Worm (Caenorhabditis elegans) whole organism, L4 larva: ENCODE results near the gene W04D12.1.

Source experiments
- F49E8.2 ChIP-seq: sonication (generic microtip); optimal IDR thresholded peaks from 2 replicates; lab custom pipeline; 2016; ENCODE audit warnings: missing compliant biosample characterization, mild to moderate bottlenecking, missing genetic modification characterization, borderline replicate concordance
- R02D3.7 ChIP-seq: fragments of 150-350 bp; sonication (generic microtip); optimal IDR thresholded peaks from 3 replicates; lab custom pipeline; 2014; ENCODE audit warnings: missing biosample characterization, missing genetic modification characterization
- T20F7.1 ChIP-seq: fragments of 200-800 bp; sonication (Bioruptor generic); optimal IDR thresholded peaks from 2 replicates; lab custom pipeline; 2018; ENCODE audit warnings: mild to moderate bottlenecking, missing genetic modification characterization, missing compliant biosample characterization
- T26A8.4 ChIP-seq: fragments of 200-800 bp; sonication (Bioruptor generic); IDR thresholded peaks from 2 replicates; pipeline ENCODE4 v1.3.6; 2022; ENCODE audit warnings: missing genetic modification characterization, missing compliant biosample characterization
- Y105C5A.15 ChIP-seq: fragments of 200-800 bp; sonication (Bioruptor generic); IDR thresholded peaks from 2 replicates; pipeline ENCODE4 v1.3.6; 2022; ENCODE audit warnings: missing genetic modification characterization, missing compliant biosample characterization
- Y75B8A.6 ChIP-seq: fragments of 200-800 bp; sonication (Bioruptor generic); IDR thresholded peaks from 2 replicates; pipeline ENCODE4 v1.3.6; 2022; ENCODE audit warnings: missing genetic modification reagents, missing genetic modification characterization, missing compliant biosample characterization
- ZK337.2 ChIP-seq: fragments of 200-800 bp; sonication (Bioruptor generic); IDR thresholded peaks from 2 replicates; pipeline ENCODE4 v1.3.6; 2022; ENCODE audit warnings: missing genetic modification reagents, missing genetic modification characterization, missing compliant biosample characterization
- ZK546.5 ChIP-seq, 2 experiments: sonication (generic microtip); optimal IDR thresholded peaks; 2 replicates each; lab custom pipeline; 2017; ENCODE audit warnings: missing biosample characterization in 2 of 2, missing genetic modification characterization in 2 of 2
- aha-1 ChIP-seq: fragments of 150-350 bp; peaks from one replicate; lab custom pipeline; 2014; ENCODE audit warnings: missing biosample characterization, missing genetic modification characterization
- ceh-20 ChIP-seq: fragments of 200-800 bp; sonication (Bioruptor generic); IDR thresholded peaks from 2 replicates; pipeline ENCODE4 v1.3.6; 2022; ENCODE audit warnings: missing genetic modification reagents, missing genetic modification characterization, missing compliant biosample characterization
- ceh-28 ChIP-seq: fragments of 150-350 bp; optimal IDR thresholded peaks from 2 replicates; lab custom pipeline; 2014; ENCODE audit warnings: missing biosample characterization, missing genetic modification reagents, missing genetic modification characterization
- cey-2 ChIP-seq: sonication (generic microtip); optimal IDR thresholded peaks from 3 replicates; lab custom pipeline; 2017; ENCODE audit warnings: missing genetic modification characterization, mild to moderate bottlenecking, missing compliant biosample characterization, antibody characterized with exemption, borderline replicate concordance; ENCODE audit not compliant: insufficient read depth
- daf-16 ChIP-seq, 3 experiments: sonication (generic microtip); optimal IDR thresholded peaks; 2 replicates each; lab custom pipeline; 2016 to 2017; ENCODE audit warnings: missing genetic modification characterization in 3 of 3, missing genetic modification reagents in 3 of 3, mild to moderate bottlenecking in 2 of 3, missing compliant biosample characterization in 2 of 3, missing biosample characterization in 1 of 3, moderate library complexity in 1 of 3
- dmd-6 ChIP-seq: fragments of 200-800 bp; sonication (Bioruptor generic); IDR thresholded peaks from 2 replicates; pipeline ENCODE4 v1.3.6; 2022; ENCODE audit warnings: missing genetic modification reagents, missing genetic modification characterization, missing compliant biosample characterization
- duxl-1 ChIP-seq: sonication (generic microtip); optimal IDR thresholded peaks from 2 replicates; lab custom pipeline; 2016; ENCODE audit warnings: mild to moderate bottlenecking, missing genetic modification characterization, moderate library complexity, missing compliant biosample characterization; ENCODE audit not compliant: poor library complexity
- dve-1 ChIP-seq: sonication (generic microtip); optimal IDR thresholded peaks from 2 replicates; lab custom pipeline; 2017; ENCODE audit warnings: antibody characterized with exemption, mild to moderate bottlenecking, missing genetic modification characterization, missing compliant biosample characterization; ENCODE audit not compliant: insufficient read depth
- egl-27 ChIP-seq: sonication (generic microtip); optimal IDR thresholded peaks from 3 replicates; lab custom pipeline; 2017; ENCODE audit warnings: missing biosample characterization, missing genetic modification reagents, missing genetic modification characterization
- gei-8 ChIP-seq: fragments of 200-800 bp; sonication (Bioruptor generic); optimal IDR thresholded peaks from 2 replicates; lab custom pipeline; 2018; ENCODE audit warnings: mild to moderate bottlenecking, missing genetic modification characterization, missing compliant biosample characterization
- hlh-11 ChIP-seq: fragments of 200-800 bp; sonication (Bioruptor generic); optimal IDR thresholded peaks from 2 replicates; lab custom pipeline; 2018; ENCODE audit warnings: mild to moderate bottlenecking, missing genetic modification characterization, missing compliant biosample characterization
- lim-7 ChIP-seq: fragments of 200-800 bp; sonication (Bioruptor generic); IDR thresholded peaks from 2 replicates; pipeline ENCODE4 v1.3.6; 2022; ENCODE audit warnings: missing genetic modification characterization, missing compliant biosample characterization
- lin-1 ChIP-seq: fragments of 200-800 bp; sonication (Bioruptor generic); IDR thresholded peaks from 2 replicates; pipeline ENCODE4 v1.3.6; 2022; ENCODE audit warnings: missing genetic modification reagents, missing genetic modification characterization, missing compliant biosample characterization
- lin-13 ChIP-seq: fragments of 150-350 bp; optimal IDR thresholded peaks from 2 replicates; lab custom pipeline; 2014; ENCODE audit warnings: missing biosample characterization, missing genetic modification reagents, missing genetic modification characterization
- lin-38 ChIP-seq: fragments of 200-800 bp; sonication (Bioruptor generic); IDR thresholded peaks from 2 replicates; pipeline ENCODE4 v1.3.6; 2022; ENCODE audit warnings: missing genetic modification reagents, missing genetic modification characterization, missing compliant biosample characterization
- lir-3 ChIP-seq: sonication (generic microtip); optimal IDR thresholded peaks from 2 replicates; lab custom pipeline; 2016; ENCODE audit warnings: mild to moderate bottlenecking, missing genetic modification characterization, missing compliant biosample characterization
- lsy-2 ChIP-seq, 2 experiments: fragments of 150-350 bp in 1 of 2; sonication (generic microtip) in 1 of 2; optimal IDR thresholded peaks; 2 replicates each; lab custom pipeline; 2014 to 2017; ENCODE audit warnings: missing biosample characterization in 2 of 2, missing genetic modification characterization in 2 of 2
- madf-9 ChIP-seq: fragments of 200-800 bp; sonication (Bioruptor generic); conservative IDR thresholded peaks from 2 replicates; pipeline ENCODE4 v1.3.6; 2022; ENCODE audit warnings: missing genetic modification reagents, missing genetic modification characterization, missing compliant biosample characterization
- mdt-29 ChIP-seq: fragments of 200-800 bp; sonication (Bioruptor generic); IDR thresholded peaks from 2 replicates; pipeline ENCODE4 v1.3.6; 2022; ENCODE audit warnings: missing genetic modification reagents, missing genetic modification characterization, missing compliant biosample characterization
- mes-2 ChIP-seq: sonication (generic microtip); optimal IDR thresholded peaks from 2 replicates; lab custom pipeline; 2016; ENCODE audit warnings: missing genotype, mild to moderate bottlenecking, missing genetic modification characterization, missing compliant biosample characterization; ENCODE audit not compliant: poor library complexity, severe bottlenecking
- mxl-2 ChIP-seq: fragments of 200-800 bp; sonication (Bioruptor generic); conservative IDR thresholded peaks from 2 replicates; pipeline ENCODE4 v1.3.6; 2022; ENCODE audit warnings: missing genetic modification reagents, missing genetic modification characterization, missing compliant biosample characterization
- mxl-3 ChIP-seq: fragments of 200-800 bp; sonication (Bioruptor generic); optimal IDR thresholded peaks from 2 replicates; lab custom pipeline; 2018; ENCODE audit warnings: mild to moderate bottlenecking, missing genetic modification characterization, missing compliant biosample characterization
- nhr-28 ChIP-seq: fragments of 150-350 bp; optimal IDR thresholded peaks from 2 replicates; lab custom pipeline; 2014; ENCODE audit warnings: missing biosample characterization, missing genetic modification characterization
- nhr-42 ChIP-seq: fragments of 200-800 bp; sonication (Bioruptor generic); IDR thresholded peaks from 2 replicates; pipeline ENCODE4 v1.3.6; 2022; ENCODE audit warnings: missing genetic modification characterization, missing compliant biosample characterization
- php-3 ChIP-seq: fragments of 200-800 bp; sonication (Bioruptor generic); IDR thresholded peaks from 2 replicates; pipeline ENCODE4 v1.3.6; 2022; ENCODE audit warnings: missing genetic modification reagents, missing genetic modification characterization, missing compliant biosample characterization
- pqm-1 ChIP-seq: sonication (generic microtip); optimal IDR thresholded peaks from 2 replicates; lab custom pipeline; 2017; ENCODE audit warnings: missing biosample characterization, missing genetic modification characterization
- saeg-2 ChIP-seq: fragments of 200-800 bp; sonication (Bioruptor generic); IDR thresholded peaks from 2 replicates; pipeline ENCODE4 v1.3.6; 2022; ENCODE audit warnings: missing genetic modification reagents, missing genetic modification characterization, missing compliant biosample characterization
- set-16 ChIP-seq: fragments of 200-800 bp; sonication (Bioruptor generic); IDR thresholded peaks from 2 replicates; pipeline ENCODE4 v1.3.6; 2022; ENCODE audit warnings: missing genetic modification reagents, missing genetic modification characterization, missing compliant biosample characterization
- snpc-4 ChIP-seq: fragments of 150-350 bp; optimal IDR thresholded peaks from 2 replicates; lab custom pipeline; 2014; ENCODE audit warnings: missing biosample characterization, missing genetic modification characterization
- spr-1 ChIP-seq: sonication (generic microtip); optimal IDR thresholded peaks from 2 replicates; lab custom pipeline; 2016; ENCODE audit warnings: mild to moderate bottlenecking, missing genetic modification characterization, missing compliant biosample characterization
- unc-130 ChIP-seq: sonication (generic microtip); optimal IDR thresholded peaks from 2 replicates; lab custom pipeline; 2016; ENCODE audit warnings: missing genetic modification reagents, missing genetic modification characterization, missing compliant biosample characterization
- unc-62 ChIP-seq, 3 experiments: fragments of 150-350 bp in 1 of 3; sonication (generic microtip); optimal IDR thresholded peaks in 2 of 3; peaks in 1 of 3; 1 replicate in 1 of 3; 2 replicates in 2 of 3; lab custom pipeline; 2014 to 2017; ENCODE audit warnings: missing biosample characterization in 3 of 3, missing genetic modification characterization in 3 of 3, missing genetic modification reagents in 3 of 3, missing genotype in 1 of 3

The W04D12.1 gene

DNA sequence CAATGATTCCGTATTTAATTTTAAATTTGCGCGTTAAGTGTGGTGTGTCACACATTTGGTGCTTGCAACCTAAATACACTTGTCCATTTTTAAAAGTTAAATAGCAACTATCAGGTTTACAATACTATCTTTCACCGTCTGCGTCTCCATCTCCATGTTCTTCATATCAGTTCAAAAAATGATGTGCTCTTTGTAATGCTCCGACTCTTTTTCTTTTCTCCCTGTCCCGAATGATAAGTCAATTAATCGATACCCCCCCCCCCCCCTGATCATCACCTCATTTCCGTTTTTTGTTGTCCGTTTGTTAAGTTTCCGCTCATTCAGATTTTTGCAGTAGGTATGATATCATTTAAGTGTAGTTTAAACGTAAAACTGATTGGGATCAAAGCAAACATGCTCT lies 22.6 kb upstream of the W04D12.1 start:
- TF ChIP-seq saeg-2 (no peak), dmd-6 (GFP tag; lab: Robert Waterston, UW) (peak; percentile 62), nhr-28 (tag; lab: Kevin White, UChicago) (peak; percentile 47), unc-62 (GFP tag; optimal IDR thresholded peaks at IDR 0.05 in 1 of 2; lab: Kevin White, UChicago) (no peak), unc-62 (tag; optimal IDR thresholded peaks at IDR 0.05; lab: Kevin White, UChicago) (no peak), daf-16 (GFP tag; optimal IDR thresholded peaks at IDR 0.05; lab: Kevin White, UChicago) (no peak), daf-16 (tag; optimal IDR thresholded peaks at IDR 0.05; lab: Kevin White, UChicago) (peak; percentile 22), F49E8.2 (tag; lab: Kevin White, UChicago) (no peak), hlh-11 (tag; lab: Kevin White, UChicago) (peak; percentile 27), pqm-1 (peak; percentile 57), php-3 (GFP tag; lab: Robert Waterston, UW) (peak; percentile 26; the same call in 1 of the 2 replicates), dve-1 (tag; lab: Kevin White, UChicago) (peak; percentile 40), gei-8 (GFP tag; lab: Kevin White, UChicago) (no peak), lir-3 (tag; lab: Kevin White, UChicago) (no peak), lin-1 (GFP tag; lab: Robert Waterston, UW) (peak; percentile 53; the same call in 1 of the 2 replicates), lin-13 (no peak), aha-1 (tag; lab: Kevin White, UChicago) (no peak)

DNA sequence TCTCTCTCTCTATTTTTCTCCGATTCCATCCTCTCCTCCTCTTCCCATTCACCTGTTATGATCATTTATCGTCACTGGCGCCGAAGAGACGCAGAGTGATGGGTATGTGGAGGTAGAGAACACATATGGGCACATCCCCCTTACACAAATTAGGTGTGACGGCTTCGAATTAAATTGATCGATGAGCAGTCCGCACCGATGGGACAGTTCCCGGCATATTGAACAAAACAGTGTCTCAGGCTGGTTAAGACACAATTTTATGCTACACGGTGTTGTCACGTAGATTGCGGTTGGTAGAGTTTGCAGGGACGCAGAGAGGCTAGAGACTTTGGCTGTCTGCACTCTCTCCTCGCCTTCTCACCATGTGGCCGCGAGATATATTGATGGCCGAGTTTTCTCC lies 21.9 kb upstream of the W04D12.1 start, which contains the start of gene R12B2.7:
R12B2.7 (plus strand) TSS at position 247 of the 400 bp plus-strand sequence.
- no peak for TF ChIP-seq lim-7
- peak; percentile 45 for TF ChIP-seq nhr-28 (tag; lab: Kevin White, UChicago)
- TF ChIP-seq R02D3.7 (tag; lab: Kevin White, UChicago), result no peak
- no peak for TF ChIP-seq unc-130 (GFP tag; lab: Kevin White, UChicago)
- TF ChIP-seq egl-27, result no peak
- TF ChIP-seq mxl-3 (GFP tag; lab: Kevin White, UChicago), result peak; percentile 30
- no peak for TF ChIP-seq Y105C5A.15 (GFP tag; lab: Robert Waterston, UW)
- TF ChIP-seq duxl-1 (tag; lab: Kevin White, UChicago), result no peak
- no peak for TF ChIP-seq lsy-2 (tag; optimal IDR thresholded peaks at IDR 0.05; lab: Kevin White, UChicago)
- no peak for TF ChIP-seq nhr-42
- no peak for TF ChIP-seq T20F7.1
- TF ChIP-seq F49E8.2 (tag; lab: Kevin White, UChicago), result no peak
- no peak for TF ChIP-seq lin-13
- TF ChIP-seq ceh-28 (tag; lab: Kevin White, UChicago), result no peak
- TF ChIP-seq mes-2 (tag; lab: Kevin White, UChicago), result peak; percentile 43
- TF ChIP-seq cey-2 (tag; lab: Kevin White, UChicago), result no peak
- no peak for TF ChIP-seq Y75B8A.6 (GFP tag; lab: Robert Waterston, UW)
- TF ChIP-seq lin-38 (GFP tag; lab: Robert Waterston, UW), result no peak
- no peak for TF ChIP-seq ZK546.5 (tag; optimal IDR thresholded peaks at IDR 0.05; lab: Kevin White, UChicago)
- TF ChIP-seq mxl-2 (GFP tag; lab: Robert Waterston, UW), result no peak
- TF ChIP-seq T26A8.4, result 0 out of 2 replicates have a peak, but pooled peaks have one; percentile 17
- TF ChIP-seq set-16 (GFP tag; lab: Robert Waterston, UW), result no peak
- no peak for TF ChIP-seq saeg-2
- peak; percentile 21; the same call in 1 of the 2 replicates for TF ChIP-seq dmd-6 (GFP tag; lab: Robert Waterston, UW)
- no peak for TF ChIP-seq snpc-4 (tag; lab: Kevin White, UChicago)
- TF ChIP-seq ceh-20 (GFP tag; lab: Robert Waterston, UW), result peak; percentile 56; the same call in 1 of the 2 replicates
- no peak for TF ChIP-seq ZK337.2 (GFP tag; lab: Robert Waterston, UW)
- TF ChIP-seq spr-1, result no peak
- no peak for TF ChIP-seq daf-16 (GFP tag; optimal IDR thresholded peaks at IDR 0.05; lab: Kevin White, UChicago)
- TF ChIP-seq daf-16 (tag; optimal IDR thresholded peaks at IDR 0.05; lab: Kevin White, UChicago), result peak; percentile 18
- peak; percentile 76 for TF ChIP-seq hlh-11 (tag; lab: Kevin White, UChicago)
- TF ChIP-seq mdt-29, result no peak
- TF ChIP-seq madf-9 (GFP tag; lab: Robert Waterston, UW), result no peak
